Worm (Caenorhabditis elegans) whole organism, late embryonic: ENCODE data around the gene srm-3.

Source experiments
- C38D4.7 ChIP-seq: fragments of 200-800 bp; sonication (Bioruptor generic); optimal IDR thresholded peaks from 2 replicates; lab custom pipeline; 2018; ENCODE audit warnings: mild to moderate bottlenecking, missing genetic modification characterization, moderate library complexity, missing compliant biosample characterization
- ceh-22 ChIP-seq: sonication (generic microtip); optimal IDR thresholded peaks from 2 replicates; lab custom pipeline; 2017; ENCODE audit warnings: missing biosample characterization, missing genetic modification characterization
- nhr-11 ChIP-seq: fragments of 150-350 bp; optimal IDR thresholded peaks from 2 replicates; lab custom pipeline; 2014; ENCODE audit warnings: missing biosample characterization, missing genetic modification characterization
- pha-4 ChIP-seq: fragments of 150-350 bp; optimal IDR thresholded peaks from 2 replicates; lab custom pipeline; 2018; ENCODE audit warnings: missing biosample characterization, missing genetic modification reagents, missing genetic modification characterization
- sdc-2 ChIP-seq: sonication (generic microtip); optimal IDR thresholded peaks from 2 replicates; lab custom pipeline; 2016; ENCODE audit warnings: missing genotype, missing genetic modification characterization, missing compliant biosample characterization
- tbx-7 ChIP-seq: sonication (generic microtip); optimal IDR thresholded peaks from 2 replicates; lab custom pipeline; 2016; ENCODE audit warnings: missing genotype, missing genetic modification characterization, missing compliant biosample characterization

DNA sequence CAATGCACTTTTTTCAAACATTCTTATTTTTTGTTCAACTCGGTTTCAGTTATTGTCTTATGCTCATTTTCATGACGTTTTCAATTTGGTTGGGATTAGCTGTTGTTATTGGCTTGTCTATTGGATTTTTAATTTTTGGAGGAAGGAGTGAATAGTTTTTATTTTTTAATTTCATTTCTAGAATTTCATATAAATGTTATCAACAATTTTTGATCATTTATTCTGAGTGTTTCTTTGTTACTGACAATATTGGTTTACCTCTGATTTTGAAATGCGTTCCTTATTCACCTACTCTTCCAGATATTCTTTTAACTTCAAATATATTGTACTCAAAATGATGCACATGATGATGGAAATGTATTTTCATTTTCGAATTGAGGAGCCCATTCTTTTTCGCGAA lies 5.2 kb downstream of the srm-3 start, which contains the start of gene F58G6.7:
- TF ChIP-seq C38D4.7 (GFP tag; lab: Kevin White, UChicago) (no peak), pha-4 (tag; lab: Kevin White, UChicago) (no peak), ceh-22 (no peak), tbx-7 (tag; lab: Kevin White, UChicago) (no peak), sdc-2 (tag; lab: Kevin White, UChicago) (no peak), nhr-11 (tag; lab: Kevin White, UChicago) (no peak)
